Worm (Caenorhabditis elegans): Measurements from ENCODE around the gene gly-10.
A peak's percentile ranks its signal among the peaks of the same experiment; 100 is the strongest.

Gene gly-10

ce11 chrIV:13778710-13779109, at the start of gene gly-10:
Gene gly-10 (plus strand): TSS chrIV:13779096.
- TF ChIP-seq ceh-83 (GFP tag; optimal IDR thresholded peaks at IDR 0.05) (no peak), unc-39 (tag; optimal IDR thresholded peaks at IDR 0.05) (no peak), ceh-39 (tag; optimal IDR thresholded peaks at IDR 0.05) (no peak), nhr-28 (tag; optimal IDR thresholded peaks at IDR 0.05) (no peak), mls-2 (tag; optimal IDR thresholded peaks at IDR 0.05) (no peak), lin-32 (GFP tag; optimal IDR thresholded peaks at IDR 0.05) (no peak), lin-13 (tag; optimal IDR thresholded peaks at IDR 0.05) (no peak), nhr-2 (tag; optimal IDR thresholded peaks at IDR 0.05) (no peak), ztf-11 (tag; optimal IDR thresholded peaks at IDR 0.05) (no peak), cnd-1 (tag; optimal IDR thresholded peaks at IDR 0.05) (no peak)

DNA sequence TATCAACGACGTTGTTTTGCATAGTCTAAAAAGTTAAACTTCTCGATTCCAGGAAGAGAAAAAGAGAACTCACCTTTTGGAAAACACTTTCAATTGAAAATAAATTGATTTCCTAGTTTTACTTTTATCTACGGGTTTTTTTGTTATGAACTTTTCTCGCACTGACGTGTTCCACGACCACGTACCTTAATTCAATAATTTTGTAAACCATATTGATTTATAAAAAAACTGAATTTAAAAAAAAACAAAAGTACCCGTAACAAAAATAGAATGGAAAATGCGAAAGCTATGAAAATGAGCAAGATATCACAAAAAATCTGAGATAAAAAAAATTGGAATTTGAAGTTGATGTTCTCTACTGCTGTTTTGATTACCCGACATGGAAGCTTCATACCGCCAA, 36.7 kb upstream of the gly-10 start, which contains the start of gene C47A4.3:
Gene C47A4.3 (minus strand): TSS at position 101 of the 400 bp plus-strand sequence.
- no peak for TF ChIP-seq nhr-2 (tag; optimal IDR thresholded peaks at IDR 0.05)
- TF ChIP-seq elt-3 (tag; optimal IDR thresholded peaks at IDR 0.05), result no peak
- no peak for TF ChIP-seq unc-39 (tag; optimal IDR thresholded peaks at IDR 0.05)
- TF ChIP-seq sem-2 (GFP tag; optimal IDR thresholded peaks at IDR 0.05), result no peak
- TF ChIP-seq lin-13 (tag; optimal IDR thresholded peaks at IDR 0.05), result no peak
- no peak for TF ChIP-seq bed-3 (GFP tag; optimal IDR thresholded peaks at IDR 0.05)
- TF ChIP-seq ceh-39 (tag; optimal IDR thresholded peaks at IDR 0.05), result no peak
- TF ChIP-seq mab-5 (tag; optimal IDR thresholded peaks at IDR 0.05), result no peak
- no peak for TF ChIP-seq sptf-1 (tag; optimal IDR thresholded peaks at IDR 0.05)
- TF ChIP-seq unc-120 (tag; optimal IDR thresholded peaks at IDR 0.05; ENCODE audit: poor library complexity, severe bottlenecking), result no peak
- no peak for TF ChIP-seq lin-32 (GFP tag; optimal IDR thresholded peaks at IDR 0.05)

DNA sequence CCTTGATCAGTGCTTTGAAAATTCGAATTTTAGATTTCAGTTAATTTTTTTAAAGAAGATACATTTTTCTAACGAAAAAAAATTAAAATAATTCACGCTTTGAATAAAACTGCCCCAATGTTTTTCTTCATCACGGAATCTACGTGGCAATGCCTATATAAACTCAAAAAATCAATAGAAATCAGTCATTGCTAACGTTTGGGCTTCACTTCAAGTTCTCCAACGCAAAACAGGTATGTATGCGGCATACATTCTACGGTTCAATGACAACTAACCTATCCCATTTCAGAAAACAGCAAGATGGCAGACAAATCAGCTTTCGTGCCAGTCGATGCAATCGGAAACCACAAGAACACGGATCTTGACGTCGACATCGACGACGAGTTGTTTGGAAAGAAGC, 33.5 kb upstream of the gly-10 start, which contains the start of gene C47A4.5:
Gene C47A4.5 (plus strand): TSS at position 301 of the 400 bp plus-strand sequence.
- TF ChIP-seq ham-2 (GFP tag; optimal IDR thresholded peaks at IDR 0.05) (no peak), snpc-4 (tag; optimal IDR thresholded peaks at IDR 0.05) (no peak), lsy-2 (tag; optimal IDR thresholded peaks at IDR 0.05) (no peak), pha-4 (tag; optimal IDR thresholded peaks at IDR 0.05) (no peak), ceh-83 (GFP tag; optimal IDR thresholded peaks at IDR 0.05) (no peak), tbx-8 (GFP tag; optimal IDR thresholded peaks at IDR 0.05) (no peak), elt-1 (tag; optimal IDR thresholded peaks at IDR 0.05; ENCODE audit: borderline replicate concordance, insufficient read depth) (no peak), nhr-2 (tag; optimal IDR thresholded peaks at IDR 0.05) (no peak), zip-8 (tag; optimal IDR thresholded peaks at IDR 0.05) (no peak), ceh-43 (GFP tag; optimal IDR thresholded peaks at IDR 0.05) (no peak)

ce11 chrIV:13748798-13749197, 30.1 kb upstream of the gly-10 start:
- TF ChIP-seq ham-2 (GFP tag; optimal IDR thresholded peaks at IDR 0.05) (no peak), cnd-1 (tag; optimal IDR thresholded peaks at IDR 0.05) (no peak), nhr-28 (tag; optimal IDR thresholded peaks at IDR 0.05) (no peak), unc-120 (tag; optimal IDR thresholded peaks at IDR 0.05; ENCODE audit: poor library complexity, severe bottlenecking) (peak; percentile 8), snpc-4 (tag; optimal IDR thresholded peaks at IDR 0.05) (no peak), lin-13 (tag; optimal IDR thresholded peaks at IDR 0.05) (no peak), hlh-1 (tag; optimal IDR thresholded peaks at IDR 0.05) (peak; percentile 45)

DNA sequence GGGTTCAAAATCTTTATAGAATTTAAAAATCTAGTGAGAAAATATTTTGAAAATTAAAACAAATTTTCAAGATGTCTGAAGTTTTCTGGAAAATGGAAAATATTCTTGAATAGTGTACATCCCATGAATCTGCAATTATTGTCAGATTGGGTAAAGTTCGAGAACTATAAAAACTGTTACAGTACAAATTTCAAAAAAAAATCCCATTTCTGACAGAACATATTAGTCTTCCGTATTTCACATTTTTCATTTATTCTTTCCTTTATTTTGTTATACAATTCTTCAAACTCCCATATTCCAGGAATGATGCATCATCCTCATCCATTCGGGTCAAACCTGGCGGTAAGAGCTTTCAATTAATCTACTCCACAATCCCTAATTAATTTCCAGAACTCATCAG, 28.9 kb upstream of the gly-10 start, which contains the start of gene sorb-1:
Gene sorb-1 (plus strand): TSS at position 301 of the 400 bp plus-strand sequence.
- TF ChIP-seq ceh-83 (GFP tag; optimal IDR thresholded peaks at IDR 0.05), result no peak
- TF ChIP-seq snpc-4 (tag; optimal IDR thresholded peaks at IDR 0.05), result no peak
- TF ChIP-seq ces-1 (GFP tag; optimal IDR thresholded peaks at IDR 0.05), result no peak
- no peak for TF ChIP-seq pha-4 (tag; optimal IDR thresholded peaks at IDR 0.05)
- no peak for TF ChIP-seq elt-1 (tag; optimal IDR thresholded peaks at IDR 0.05; ENCODE audit: borderline replicate concordance, insufficient read depth)
- TF ChIP-seq elt-3 (tag; optimal IDR thresholded peaks at IDR 0.05), result no peak
- no peak for TF ChIP-seq bed-3 (GFP tag; optimal IDR thresholded peaks at IDR 0.05)
- no peak for TF ChIP-seq nhr-237 (tag; optimal IDR thresholded peaks at IDR 0.05)
- no peak for TF ChIP-seq sptf-1 (tag; optimal IDR thresholded peaks at IDR 0.05)
- no peak for TF ChIP-seq mab-5 (tag; optimal IDR thresholded peaks at IDR 0.05)
- no peak for TF ChIP-seq flh-1 (GFP tag; optimal IDR thresholded peaks at IDR 0.05)
- TF ChIP-seq drap-1 (GFP tag; optimal IDR thresholded peaks at IDR 0.05), result no peak
- TF ChIP-seq lsy-2 (tag; optimal IDR thresholded peaks at IDR 0.05), result no peak
- TF ChIP-seq nhr-12 (tag; optimal IDR thresholded peaks at IDR 0.05), result no peak
- TF ChIP-seq tbx-8 (GFP tag; optimal IDR thresholded peaks at IDR 0.05), result no peak
- TF ChIP-seq mep-1 (tag; optimal IDR thresholded peaks at IDR 0.05), result no peak
